Worm (Caenorhabditis elegans) whole organism, L1 larva: ENCODE measurements around the gene osm-7.

Experiments used
- aly-2 ChIP-seq: fragments of 150-350 bp; optimal IDR thresholded peaks from 2 replicates; lab custom pipeline; 2014; ENCODE audit warnings: missing biosample characterization, missing genetic modification characterization
- dpl-1 ChIP-seq, 3 experiments: fragments of 150-350 bp in 2 of 3; sonication (generic microtip) in 1 of 3; optimal IDR thresholded peaks; 2 replicates each; lab custom pipeline; 2014 to 2017; ENCODE audit warnings: missing biosample characterization in 3 of 3, missing genetic modification characterization in 3 of 3, missing genetic modification reagents in 3 of 3
- efl-1 ChIP-seq, 4 experiments: fragments of 150-350 bp; optimal IDR thresholded peaks in 3 of 4; peaks in 1 of 4; 1 replicate in 1 of 4; 2 replicates in 3 of 4; lab custom pipeline; 2014; ENCODE audit warnings: missing biosample characterization in 2 of 4, missing genetic modification characterization in 2 of 4, missing genetic modification reagents in 2 of 4
- elt-3 ChIP-seq, 6 experiments: fragments of 150-350 bp in 1 of 6; sonication (generic microtip); optimal IDR thresholded peaks; 2 replicates each; lab custom pipeline; 2017 to 2018; ENCODE audit warnings: missing biosample characterization in 6 of 6, missing genetic modification characterization in 6 of 6, inconsistent platforms in 1 of 6
- mab-9 ChIP-seq: fragments of 200-800 bp; sonication (Bioruptor generic); IDR thresholded peaks from 2 replicates; pipeline ENCODE4 v1.3.6; 2022; ENCODE audit warnings: missing genetic modification reagents, missing genetic modification characterization, missing compliant biosample characterization
- snpc-4 ChIP-seq: fragments of 150-350 bp; optimal IDR thresholded peaks from 2 replicates; lab custom pipeline; 2014; ENCODE audit warnings: missing biosample characterization, missing genetic modification characterization
- unc-62 ChIP-seq: fragments of 150-350 bp; optimal IDR thresholded peaks from 2 replicates; lab custom pipeline; 2014; ENCODE audit warnings: missing biosample characterization, missing genetic modification reagents, missing genetic modification characterization

DNA sequence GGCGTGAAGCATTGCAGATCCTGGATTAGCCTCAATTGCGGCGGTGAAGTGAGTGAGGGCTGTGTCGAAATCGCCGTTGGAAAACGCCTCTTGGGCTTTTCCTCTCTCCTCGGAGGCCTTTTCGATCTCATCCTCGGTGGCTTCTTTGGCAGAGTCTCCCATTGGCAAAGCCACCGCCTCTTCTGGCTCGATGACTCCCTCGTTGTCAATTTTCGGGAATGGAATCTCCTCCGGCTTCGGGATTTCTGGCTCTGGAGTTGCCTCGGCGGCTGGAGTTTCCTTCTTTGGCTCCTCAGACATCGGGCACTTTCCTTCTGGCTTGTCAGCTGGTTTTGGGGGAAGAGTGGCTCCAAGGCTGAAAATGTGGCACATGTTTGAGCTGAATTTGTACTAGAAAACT, 45.7 kb downstream of the osm-7 start:
- TF ChIP-seq elt-3 (tag; optimal IDR thresholded peaks at IDR 0.05; lab: Kevin White, UChicago) (no peak), snpc-4 (tag; lab: Kevin White, UChicago) (no peak), mab-9 (GFP tag; lab: Robert Waterston, UW) (no peak), unc-62 (GFP tag; lab: Kevin White, UChicago) (no peak), dpl-1 (GFP tag; optimal IDR thresholded peaks at IDR 0.05; lab: Kevin White, UChicago) (no peak), efl-1 (optimal IDR thresholded peaks at IDR 0.05; lab: Kevin White, UChicago) (no peak), efl-1 (GFP tag; optimal IDR thresholded peaks at IDR 0.05 in 1 of 2; lab: Kevin White, UChicago) (no peak), aly-2 (tag; lab: Kevin White, UChicago) (no peak)
